Worm (Caenorhabditis elegans) whole organism, L1 larva: ENCODE results near the gene his-70.
A peak's percentile ranks its signal among the peaks of the same experiment; 100 is the strongest.

Source experiments
- C16A3.4 ChIP-seq: fragments of 150-350 bp; optimal IDR thresholded peaks from 2 replicates; lab custom pipeline; 2014; ENCODE audit warnings: missing biosample characterization, missing genetic modification characterization
- C34B4.2 ChIP-seq: sonication (generic microtip); optimal IDR thresholded peaks from 2 replicates; lab custom pipeline; 2017; ENCODE audit warnings: mild to moderate bottlenecking, missing genetic modification characterization, missing compliant biosample characterization
- F16B12.6 ChIP-seq: fragments of 150-350 bp; optimal IDR thresholded peaks from 2 replicates; lab custom pipeline; 2014; ENCODE audit warnings: missing biosample characterization, missing genetic modification characterization
- Y116A8C.19 ChIP-seq: sonication (generic microtip); optimal IDR thresholded peaks from 2 replicates; lab custom pipeline; 2016; ENCODE audit warnings: missing compliant biosample characterization, missing genetic modification characterization, borderline replicate concordance
- alr-1 ChIP-seq: fragments of 200-800 bp; sonication (Bioruptor generic); optimal IDR thresholded peaks from 2 replicates; lab custom pipeline; 2018; ENCODE audit warnings: borderline replicate concordance, mild to moderate bottlenecking, missing genetic modification characterization, missing compliant biosample characterization
- blmp-1 ChIP-seq: fragments of 150-350 bp; optimal IDR thresholded peaks from 2 replicates; lab custom pipeline; 2014; ENCODE audit warnings: missing biosample characterization, missing genetic modification characterization
- ceh-90 ChIP-seq: sonication (generic microtip); optimal IDR thresholded peaks from 2 replicates; lab custom pipeline; 2016; ENCODE audit warnings: missing genetic modification characterization, missing compliant biosample characterization
- ces-1 ChIP-seq: fragments of 150-350 bp; optimal IDR thresholded peaks from 2 replicates; lab custom pipeline; 2014; ENCODE audit warnings: missing biosample characterization, missing genetic modification reagents, missing genetic modification characterization
- egl-13 ChIP-seq: sonication (generic microtip); optimal IDR thresholded peaks from 2 replicates; lab custom pipeline; 2016; ENCODE audit warnings: missing genotype, missing genetic modification reagents, missing genetic modification characterization, missing compliant biosample characterization
- elt-2 ChIP-seq: sonication (generic microtip); optimal IDR thresholded peaks from 2 replicates; lab custom pipeline; 2016; ENCODE audit warnings: missing genetic modification characterization, mild to moderate bottlenecking, inconsistent platforms, missing compliant biosample characterization, missing genetic modification reagents
- fkh-10 ChIP-seq: sonication (generic microtip); optimal IDR thresholded peaks from 2 replicates; lab custom pipeline; 2017; ENCODE audit warnings: missing biosample characterization, missing genetic modification reagents, missing genetic modification characterization
- fkh-4 ChIP-seq: sonication (generic microtip); optimal IDR thresholded peaks from 2 replicates; lab custom pipeline; 2016; ENCODE audit warnings: missing compliant biosample characterization, missing genetic modification characterization, borderline replicate concordance
- fkh-8 ChIP-seq: sonication (generic microtip); optimal IDR thresholded peaks from 2 replicates; lab custom pipeline; 2016; ENCODE audit warnings: mild to moderate bottlenecking, missing genetic modification characterization, missing compliant biosample characterization
- grh-1 ChIP-seq: fragments of 200-800 bp; sonication (Bioruptor generic); IDR thresholded peaks from 2 replicates; pipeline ENCODE4 v1.3.6; 2022; ENCODE audit warnings: missing genetic modification reagents, missing genetic modification characterization, missing compliant biosample characterization
- hlh-17 ChIP-seq: fragments of 200-800 bp; sonication (Bioruptor generic); optimal IDR thresholded peaks from 2 replicates; lab custom pipeline; 2018; ENCODE audit warnings: missing genetic modification characterization, mild to moderate bottlenecking, missing compliant biosample characterization, moderate library complexity, borderline replicate concordance
- hlh-4 ChIP-seq: sonication (generic microtip); optimal IDR thresholded peaks from 2 replicates; lab custom pipeline; 2016; ENCODE audit warnings: mild to moderate bottlenecking, missing genetic modification characterization, missing compliant biosample characterization
- hpl-2 ChIP-seq: fragments of 150-350 bp; optimal IDR thresholded peaks from 2 replicates; lab custom pipeline; 2014; ENCODE audit warnings: missing biosample characterization, missing genetic modification reagents, missing genetic modification characterization
- isw-1 ChIP-seq: fragments of 200-800 bp; sonication (Bioruptor generic); IDR thresholded peaks from 2 replicates; pipeline ENCODE4 v1.3.6; 2022; ENCODE audit warnings: missing genetic modification characterization, missing compliant biosample characterization
- jun-1 ChIP-seq: fragments of 150-350 bp; optimal IDR thresholded peaks from 2 replicates; lab custom pipeline; 2014; ENCODE audit warnings: missing biosample characterization, missing genetic modification reagents, missing genetic modification characterization
- lin-14 ChIP-seq: fragments of 200-800 bp; sonication (Bioruptor generic); optimal IDR thresholded peaks from 2 replicates; lab custom pipeline; 2018; ENCODE audit warnings: mild to moderate bottlenecking, missing genetic modification characterization, moderate library complexity, missing compliant biosample characterization
- lin-35 ChIP-seq, 2 experiments: fragments of 150-350 bp; optimal IDR thresholded peaks; 2 replicates each; lab custom pipeline; 2014; ENCODE audit warnings: missing biosample characterization in 2 of 2, missing genetic modification characterization in 2 of 2, missing genetic modification reagents in 2 of 2
- lsy-2 ChIP-seq, 2 experiments: fragments of 150-350 bp; optimal IDR thresholded peaks; 2 replicates each; lab custom pipeline; 2014; ENCODE audit warnings: missing biosample characterization in 2 of 2, missing genetic modification characterization in 2 of 2
- mep-1 ChIP-seq: fragments of 150-350 bp; optimal IDR thresholded peaks from 2 replicates; lab custom pipeline; 2014; ENCODE audit warnings: missing biosample characterization, missing genetic modification characterization
- nhr-12 ChIP-seq: sonication (generic microtip); optimal IDR thresholded peaks from 2 replicates; lab custom pipeline; 2017; ENCODE audit warnings: missing biosample characterization, missing genetic modification characterization
- nhr-19 ChIP-seq: fragments of 200-800 bp; sonication (Bioruptor generic); conservative IDR thresholded peaks from 2 replicates; pipeline ENCODE4 v1.3.6; 2022; ENCODE audit warnings: missing genetic modification characterization, missing compliant biosample characterization
- nhr-20 ChIP-seq: sonication (generic microtip); optimal IDR thresholded peaks from 2 replicates; lab custom pipeline; 2016; ENCODE audit warnings: mild to moderate bottlenecking, missing genetic modification characterization, missing compliant biosample characterization
- nhr-237 ChIP-seq: fragments of 150-350 bp; optimal IDR thresholded peaks from 2 replicates; lab custom pipeline; 2014; ENCODE audit warnings: missing biosample characterization, missing genetic modification characterization
- nhr-47 ChIP-seq: sonication (generic microtip); optimal IDR thresholded peaks from 2 replicates; lab custom pipeline; 2016; ENCODE audit warnings: mild to moderate bottlenecking, missing genetic modification characterization, moderate library complexity, missing compliant biosample characterization
- nhr-71 ChIP-seq: sonication (generic microtip); optimal IDR thresholded peaks from 2 replicates; lab custom pipeline; 2016; ENCODE audit warnings: mild to moderate bottlenecking, missing genetic modification characterization, moderate library complexity, missing compliant biosample characterization
- nhr-76 ChIP-seq: sonication (generic microtip); optimal IDR thresholded peaks from 2 replicates; lab custom pipeline; 2017; ENCODE audit warnings: missing biosample characterization, missing genetic modification characterization
- nhr-84 ChIP-seq: sonication (generic microtip); optimal IDR thresholded peaks from 2 replicates; lab custom pipeline; 2017; ENCODE audit warnings: missing biosample characterization, missing genetic modification characterization
- pax-3 ChIP-seq: fragments of 200-800 bp; sonication (Bioruptor generic); optimal IDR thresholded peaks from 2 replicates; lab custom pipeline; 2018; ENCODE audit warnings: mild to moderate bottlenecking, missing genetic modification characterization, moderate library complexity, missing compliant biosample characterization
- rnt-1 ChIP-seq: sonication (generic microtip); optimal IDR thresholded peaks from 2 replicates; lab custom pipeline; 2016; ENCODE audit warnings: mild to moderate bottlenecking, missing genetic modification characterization, moderate library complexity, missing compliant biosample characterization
- skn-1 ChIP-seq: fragments of 150-350 bp; optimal IDR thresholded peaks from 2 replicates; lab custom pipeline; 2014; ENCODE audit warnings: missing biosample characterization, missing genetic modification characterization
- sptf-1 ChIP-seq: fragments of 150-350 bp; optimal IDR thresholded peaks from 2 replicates; lab custom pipeline; 2014; ENCODE audit warnings: missing biosample characterization, missing genetic modification characterization
- tbx-2 ChIP-seq: sonication (generic microtip); optimal IDR thresholded peaks from 2 replicates; lab custom pipeline; 2016; ENCODE audit warnings: missing genetic modification characterization, missing compliant biosample characterization
- unc-62 ChIP-seq: fragments of 150-350 bp; optimal IDR thresholded peaks from 2 replicates; lab custom pipeline; 2014; ENCODE audit warnings: missing biosample characterization, missing genetic modification reagents, missing genetic modification characterization
- unc-98 ChIP-seq: fragments of 200-800 bp; sonication (Bioruptor generic); IDR thresholded peaks from 2 replicates; pipeline ENCODE4 v1.3.6; 2022; ENCODE audit warnings: missing genetic modification characterization, missing compliant biosample characterization
- xbp-1 ChIP-seq: sonication (generic microtip); optimal IDR thresholded peaks from 2 replicates; lab custom pipeline; 2016; ENCODE audit warnings: missing genetic modification characterization, missing compliant biosample characterization
- zip-4 ChIP-seq: fragments of 200-800 bp; sonication (Bioruptor generic); optimal IDR thresholded peaks from 2 replicates; lab custom pipeline; 2018; ENCODE audit warnings: mild to moderate bottlenecking, missing genetic modification characterization, moderate library complexity, missing compliant biosample characterization
- ztf-11 ChIP-seq, 2 experiments: sonication (generic microtip); optimal IDR thresholded peaks; 2 replicates each; lab custom pipeline; 2016 to 2017; ENCODE audit warnings: missing genetic modification characterization in 2 of 2, missing biosample characterization in 1 of 2, missing compliant biosample characterization in 1 of 2

The his-70 gene

DNA sequence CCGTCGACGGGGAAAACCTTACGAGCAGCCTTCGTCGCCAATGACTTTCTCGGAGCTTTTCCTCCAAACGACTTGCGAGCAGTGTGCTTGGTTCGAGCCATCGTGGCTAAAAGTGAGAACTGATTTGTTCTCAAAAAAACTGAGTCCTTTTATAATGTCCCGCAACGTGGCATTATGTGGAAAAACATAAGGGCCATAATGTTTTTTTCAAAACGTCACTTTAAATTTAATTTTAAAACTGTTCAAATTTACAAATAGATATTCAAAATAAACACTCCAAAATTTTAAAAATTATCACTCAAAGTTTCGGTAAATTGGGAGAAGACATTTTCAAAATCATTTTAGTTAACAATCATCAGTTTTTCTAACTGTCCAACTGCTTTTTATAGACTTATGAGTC, at the start of gene his-70:
Gene his-70 (minus strand): TSS at position 101 of the 400 bp plus-strand sequence.
- TF ChIP-seq unc-62 (GFP tag; lab: Kevin White, UChicago) (no peak), tbx-2 (no peak), fkh-10 (no peak), jun-1 (no peak), nhr-12 (no peak), lin-35 (GFP tag; optimal IDR thresholded peaks at IDR 0.05; lab: Kevin White, UChicago) (no peak), nhr-47 (tag; lab: Kevin White, UChicago) (no peak), nhr-20 (no peak), alr-1 (tag; lab: Kevin White, UChicago) (no peak), skn-1 (tag; lab: Kevin White, UChicago) (no peak), hpl-2 (GFP tag; lab: Kevin White, UChicago) (no peak), C34B4.2 (no peak), blmp-1 (tag; lab: Kevin White, UChicago) (no peak), nhr-76 (no peak), ces-1 (no peak)

DNA sequence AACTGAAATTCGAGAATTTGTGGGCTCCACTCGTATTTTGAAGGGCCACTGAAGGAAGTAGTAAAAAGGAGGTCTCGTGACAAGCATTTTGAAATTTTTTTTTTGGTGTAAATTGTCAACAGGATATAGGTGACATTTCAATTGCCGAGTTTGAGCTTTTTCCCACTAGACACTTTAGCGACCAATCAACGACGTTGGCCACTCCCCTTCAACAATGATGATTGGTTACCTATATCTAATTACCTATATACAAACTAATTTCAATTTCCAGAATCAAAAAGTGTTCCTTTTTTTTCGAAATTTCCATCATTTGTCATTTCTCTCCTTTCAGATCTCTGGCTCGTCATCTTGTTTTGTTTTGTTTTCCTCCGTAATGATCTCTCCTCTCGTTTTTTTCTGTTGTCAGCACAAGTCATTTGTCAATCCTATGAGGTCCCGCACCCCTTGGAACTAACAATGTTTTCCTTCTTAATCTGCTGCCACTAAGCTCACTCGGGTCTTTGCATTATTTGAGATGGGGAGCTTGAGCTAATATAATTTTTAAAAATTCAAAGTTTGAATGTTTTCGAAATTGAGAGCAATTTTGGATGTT, 48.1 kb upstream of the his-70 start:
- TF ChIP-seq hpl-2 (GFP tag; lab: Kevin White, UChicago), result no peak
- no peak for TF ChIP-seq elt-2
- no peak for TF ChIP-seq egl-13 (tag; lab: Kevin White, UChicago)
- no peak for TF ChIP-seq lsy-2 (tag; optimal IDR thresholded peaks at IDR 0.05; lab: Kevin White, UChicago)
- no peak for TF ChIP-seq hlh-4 (tag; lab: Kevin White, UChicago)
- TF ChIP-seq fkh-4, result no peak
- TF ChIP-seq nhr-19 (GFP tag; lab: Robert Waterston, UW), result no peak
- no peak for TF ChIP-seq lin-14 (GFP tag; lab: Kevin White, UChicago)
- TF ChIP-seq Y116A8C.19, result no peak
- no peak for TF ChIP-seq ces-1
- no peak for TF ChIP-seq fkh-8 (tag; lab: Kevin White, UChicago)
- TF ChIP-seq nhr-71 (tag; lab: Kevin White, UChicago), result no peak
- no peak for TF ChIP-seq nhr-84 (tag; lab: Kevin White, UChicago)
- TF ChIP-seq xbp-1, result no peak
- no peak for TF ChIP-seq isw-1 (GFP tag; lab: Robert Waterston, UW)
- no peak for TF ChIP-seq grh-1 (GFP tag; lab: Robert Waterston, UW)
- TF ChIP-seq alr-1 (tag; lab: Kevin White, UChicago), result no peak

DNA sequence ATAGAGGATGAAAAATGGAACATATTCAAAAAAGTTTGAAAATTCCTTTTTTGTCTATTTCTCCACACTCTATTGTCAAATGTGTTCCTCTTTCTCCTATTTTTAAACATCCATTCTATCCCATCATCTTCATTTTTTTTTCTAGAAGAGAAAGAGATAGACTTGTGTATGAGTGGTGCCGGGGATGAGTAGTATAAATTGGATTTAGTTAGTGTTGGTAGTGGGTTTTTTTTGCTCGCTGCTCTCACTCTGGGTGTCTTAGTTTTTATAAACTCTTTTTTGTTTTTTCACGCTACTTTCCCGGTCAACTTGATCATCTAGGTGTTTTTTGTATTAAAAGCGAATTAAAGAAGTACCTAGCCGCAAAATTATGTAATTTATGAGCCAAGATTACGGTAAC, 47.3 kb upstream of the his-70 start:
- no peak for TF ChIP-seq rnt-1
- peak; percentile 28 for TF ChIP-seq lin-14 (GFP tag; lab: Kevin White, UChicago)

DNA sequence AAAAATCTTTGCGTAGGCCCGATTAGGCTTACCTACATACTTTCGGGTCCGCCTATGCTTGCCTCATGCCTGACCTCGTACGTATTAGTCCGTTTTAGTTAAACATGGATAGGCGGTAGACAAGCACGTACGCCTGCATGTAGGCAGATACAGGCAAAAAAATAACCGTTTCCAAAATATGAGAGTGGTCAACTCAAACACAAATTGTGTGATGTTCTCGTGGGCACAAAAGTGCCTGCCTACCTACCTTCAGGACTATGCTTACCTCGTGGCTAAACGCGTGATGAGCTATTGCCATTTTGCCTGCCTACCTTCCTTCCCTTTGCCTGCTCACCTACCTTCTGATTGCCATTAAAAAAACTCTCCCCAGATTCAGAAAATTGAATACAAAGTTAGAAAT, 46.7 kb upstream of the his-70 start:
- TF ChIP-seq tbx-2 (no peak), zip-4 (GFP tag; lab: Kevin White, UChicago) (no peak), pax-3 (tag; lab: Kevin White, UChicago) (no peak), fkh-10 (no peak), ceh-90 (tag; lab: Kevin White, UChicago) (no peak), alr-1 (tag; lab: Kevin White, UChicago) (no peak), nhr-237 (tag; lab: Kevin White, UChicago) (no peak)

DNA sequence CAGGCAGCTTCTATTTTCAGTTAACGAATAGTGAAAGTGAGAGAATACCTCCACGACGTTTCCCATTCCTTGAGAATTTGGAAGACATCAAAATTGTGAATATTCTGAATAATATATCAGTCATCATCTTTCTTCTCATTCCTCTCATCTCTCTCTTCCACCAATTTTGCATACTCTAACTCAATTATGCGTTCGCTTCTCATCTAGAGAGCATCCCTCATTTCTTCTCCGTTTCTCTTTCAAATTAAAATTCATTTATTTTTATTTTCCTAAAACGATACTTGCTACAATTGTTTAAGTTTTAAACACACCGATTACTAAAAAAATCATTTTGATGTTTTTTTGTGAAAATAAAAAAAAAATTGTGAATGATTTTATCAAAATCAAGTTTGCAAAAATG, 43.3 kb upstream of the his-70 start:
- TF ChIP-seq F16B12.6 (tag; lab: Kevin White, UChicago) (no peak), unc-98 (GFP tag; lab: Robert Waterston, UW) (no peak), sptf-1 (tag; lab: Kevin White, UChicago) (no peak), mep-1 (no peak), fkh-10 (no peak), ztf-11 (tag; optimal IDR thresholded peaks at IDR 0.05; lab: Kevin White, UChicago) (no peak), nhr-237 (tag; lab: Kevin White, UChicago) (no peak), C16A3.4 (no peak), nhr-19 (GFP tag; lab: Robert Waterston, UW) (no peak), lin-35 (GFP tag; optimal IDR thresholded peaks at IDR 0.05; lab: Kevin White, UChicago) (no peak), hlh-17 (no peak)
